Worm (Caenorhabditis elegans) whole organism, L4 larva: ENCODE measurements around the gene F41G3.10.

Source experiments
- F10B5.3 ChIP-seq: sonication (generic microtip); optimal IDR thresholded peaks from 2 replicates; lab custom pipeline; 2016; ENCODE audit warnings: mild to moderate bottlenecking, missing genetic modification characterization, missing compliant biosample characterization
- F26F4.8 ChIP-seq: fragments of 200-800 bp; sonication (Bioruptor generic); conservative IDR thresholded peaks from 2 replicates; pipeline ENCODE4 v1.3.6; 2022; ENCODE audit warnings: missing genetic modification characterization, missing compliant biosample characterization
- R02D3.7 ChIP-seq: fragments of 150-350 bp; sonication (generic microtip); optimal IDR thresholded peaks from 3 replicates; lab custom pipeline; 2014; ENCODE audit warnings: missing biosample characterization, missing genetic modification characterization
- T26A8.4 ChIP-seq: fragments of 200-800 bp; sonication (Bioruptor generic); IDR thresholded peaks from 2 replicates; pipeline ENCODE4 v1.3.6; 2022; ENCODE audit warnings: missing genetic modification characterization, missing compliant biosample characterization
- Y105C5A.15 ChIP-seq: fragments of 200-800 bp; sonication (Bioruptor generic); IDR thresholded peaks from 2 replicates; pipeline ENCODE4 v1.3.6; 2022; ENCODE audit warnings: missing genetic modification characterization, missing compliant biosample characterization
- Y48G9A.11 ChIP-seq: fragments of 200-800 bp; sonication (Bioruptor generic); IDR thresholded peaks from 2 replicates; pipeline ENCODE4 v1.3.6; 2022; ENCODE audit warnings: missing genetic modification reagents, missing genetic modification characterization, missing compliant biosample characterization
- Y5F2A.4 ChIP-seq: fragments of 200-800 bp; sonication (Bioruptor generic); optimal IDR thresholded peaks from 2 replicates; lab custom pipeline; 2018; ENCODE audit warnings: mild to moderate bottlenecking, missing genetic modification characterization, missing compliant biosample characterization
- Y75B8A.6 ChIP-seq: fragments of 200-800 bp; sonication (Bioruptor generic); IDR thresholded peaks from 2 replicates; pipeline ENCODE4 v1.3.6; 2022; ENCODE audit warnings: missing genetic modification reagents, missing genetic modification characterization, missing compliant biosample characterization
- ZK337.2 ChIP-seq: fragments of 200-800 bp; sonication (Bioruptor generic); IDR thresholded peaks from 2 replicates; pipeline ENCODE4 v1.3.6; 2022; ENCODE audit warnings: missing genetic modification reagents, missing genetic modification characterization, missing compliant biosample characterization
- aha-1 ChIP-seq: fragments of 150-350 bp; peaks from one replicate; lab custom pipeline; 2014; ENCODE audit warnings: missing biosample characterization, missing genetic modification characterization
- aly-2 ChIP-seq: sonication (generic microtip); optimal IDR thresholded peaks from 2 replicates; lab custom pipeline; 2018; ENCODE audit warnings: missing biosample characterization, missing genetic modification characterization
- arid-1 ChIP-seq: fragments of 200-800 bp; sonication (Bioruptor generic); conservative IDR thresholded peaks from 2 replicates; pipeline ENCODE4 v1.3.6; 2022; ENCODE audit warnings: missing genetic modification reagents, missing genetic modification characterization, missing compliant biosample characterization
- attf-4 ChIP-seq: sonication (generic microtip); optimal IDR thresholded peaks from 3 replicates; lab custom pipeline; 2017; ENCODE audit warnings: missing biosample characterization, missing genetic modification characterization
- ceh-20 ChIP-seq: fragments of 200-800 bp; sonication (Bioruptor generic); IDR thresholded peaks from 2 replicates; pipeline ENCODE4 v1.3.6; 2022; ENCODE audit warnings: missing genetic modification reagents, missing genetic modification characterization, missing compliant biosample characterization
- ceh-32 ChIP-seq: sonication (generic microtip); optimal IDR thresholded peaks from 2 replicates; lab custom pipeline; 2016; ENCODE audit warnings: mild to moderate bottlenecking, missing genetic modification characterization, missing compliant biosample characterization; ENCODE audit not compliant: poor library complexity
- ces-1 ChIP-seq: fragments of 150-350 bp; sonication (generic microtip); optimal IDR thresholded peaks from 4 replicates; lab custom pipeline; 2014; ENCODE audit warnings: missing biosample characterization, missing genetic modification reagents, missing genetic modification characterization
- daf-12 ChIP-seq: fragments of 150-350 bp; optimal IDR thresholded peaks from 2 replicates; lab custom pipeline; 2014; ENCODE audit warnings: missing biosample characterization, missing genetic modification reagents, missing genetic modification characterization
- daf-16 ChIP-seq, 3 experiments: sonication (generic microtip); optimal IDR thresholded peaks; 2 replicates each; lab custom pipeline; 2016 to 2017; ENCODE audit warnings: missing genetic modification characterization in 3 of 3, missing genetic modification reagents in 3 of 3, mild to moderate bottlenecking in 2 of 3, missing compliant biosample characterization in 2 of 3, missing biosample characterization in 1 of 3, moderate library complexity in 1 of 3
- daf-19 ChIP-seq: fragments of 200-800 bp; sonication (Bioruptor generic); conservative IDR thresholded peaks from 2 replicates; pipeline ENCODE4 v1.3.6; 2022; ENCODE audit warnings: missing genetic modification characterization, missing compliant biosample characterization
- daf-8 ChIP-seq: fragments of 200-800 bp; sonication (Bioruptor generic); IDR thresholded peaks from 2 replicates; pipeline ENCODE4 v1.3.6; 2022; ENCODE audit warnings: missing genetic modification characterization, missing compliant biosample characterization
- dmd-6 ChIP-seq: fragments of 200-800 bp; sonication (Bioruptor generic); IDR thresholded peaks from 2 replicates; pipeline ENCODE4 v1.3.6; 2022; ENCODE audit warnings: missing genetic modification reagents, missing genetic modification characterization, missing compliant biosample characterization
- dmd-8 ChIP-seq: fragments of 200-800 bp; sonication (Bioruptor generic); IDR thresholded peaks from 2 replicates; pipeline ENCODE4 v1.3.6; 2022; ENCODE audit warnings: missing genetic modification characterization, missing compliant biosample characterization
- duxl-1 ChIP-seq: sonication (generic microtip); optimal IDR thresholded peaks from 2 replicates; lab custom pipeline; 2016; ENCODE audit warnings: mild to moderate bottlenecking, missing genetic modification characterization, moderate library complexity, missing compliant biosample characterization; ENCODE audit not compliant: poor library complexity
- egl-27 ChIP-seq: sonication (generic microtip); optimal IDR thresholded peaks from 3 replicates; lab custom pipeline; 2017; ENCODE audit warnings: missing biosample characterization, missing genetic modification reagents, missing genetic modification characterization
- fos-1 ChIP-seq: fragments of 150-350 bp; optimal IDR thresholded peaks from 2 replicates; lab custom pipeline; 2014; ENCODE audit warnings: missing biosample characterization, missing genetic modification characterization
- gei-8 ChIP-seq: fragments of 200-800 bp; sonication (Bioruptor generic); optimal IDR thresholded peaks from 2 replicates; lab custom pipeline; 2018; ENCODE audit warnings: mild to moderate bottlenecking, missing genetic modification characterization, missing compliant biosample characterization
- hif-1 ChIP-seq, 2 experiments: sonication (generic microtip); optimal IDR thresholded peaks; 2 replicates each; lab custom pipeline; 2016 to 2017; ENCODE audit warnings: missing compliant biosample characterization in 2 of 2, missing genetic modification characterization in 2 of 2, missing genetic modification reagents in 2 of 2, missing genotype in 2 of 2, mild to moderate bottlenecking in 1 of 2
- hlh-11 ChIP-seq: fragments of 200-800 bp; sonication (Bioruptor generic); optimal IDR thresholded peaks from 2 replicates; lab custom pipeline; 2018; ENCODE audit warnings: mild to moderate bottlenecking, missing genetic modification characterization, missing compliant biosample characterization
- hmg-1.1 ChIP-seq: fragments of 200-800 bp; sonication (Bioruptor generic); IDR thresholded peaks from 2 replicates; pipeline ENCODE4 v1.3.6; 2022; ENCODE audit warnings: missing genetic modification reagents, missing genetic modification characterization, missing compliant biosample characterization
- lin-13 ChIP-seq: fragments of 150-350 bp; optimal IDR thresholded peaks from 2 replicates; lab custom pipeline; 2014; ENCODE audit warnings: missing biosample characterization, missing genetic modification reagents, missing genetic modification characterization
- lir-3 ChIP-seq: sonication (generic microtip); optimal IDR thresholded peaks from 2 replicates; lab custom pipeline; 2016; ENCODE audit warnings: mild to moderate bottlenecking, missing genetic modification characterization, missing compliant biosample characterization
- madf-5 ChIP-seq, 2 experiments: fragments of 200-800 bp; sonication (Bioruptor generic); IDR thresholded peaks; 2 replicates each; pipeline ENCODE4 v1.3.6; 2022; ENCODE audit warnings: missing compliant biosample characterization in 2 of 2, missing genetic modification characterization in 2 of 2
- mdt-29 ChIP-seq: fragments of 200-800 bp; sonication (Bioruptor generic); IDR thresholded peaks from 2 replicates; pipeline ENCODE4 v1.3.6; 2022; ENCODE audit warnings: missing genetic modification reagents, missing genetic modification characterization, missing compliant biosample characterization
- mep-1 ChIP-seq: fragments of 150-350 bp; sonication (generic microtip); optimal IDR thresholded peaks from 3 replicates; lab custom pipeline; 2014; ENCODE audit warnings: missing biosample characterization, missing genetic modification characterization
- mxl-3 ChIP-seq: fragments of 200-800 bp; sonication (Bioruptor generic); optimal IDR thresholded peaks from 2 replicates; lab custom pipeline; 2018; ENCODE audit warnings: mild to moderate bottlenecking, missing genetic modification characterization, missing compliant biosample characterization
- nhr-11 ChIP-seq: fragments of 150-350 bp; optimal IDR thresholded peaks from 2 replicates; lab custom pipeline; 2014; ENCODE audit warnings: missing biosample characterization, missing genetic modification characterization
- nhr-237 ChIP-seq: sonication (generic microtip); optimal IDR thresholded peaks from 2 replicates; lab custom pipeline; 2017; ENCODE audit warnings: missing biosample characterization, missing genetic modification characterization
- nhr-41 ChIP-seq: fragments of 200-800 bp; sonication (Bioruptor generic); IDR thresholded peaks from 2 replicates; pipeline ENCODE4 v1.3.6; 2022; ENCODE audit warnings: missing genetic modification reagents, missing genetic modification characterization, missing compliant biosample characterization
- nhr-6 ChIP-seq: fragments of 150-350 bp; optimal IDR thresholded peaks from 2 replicates; lab custom pipeline; 2014; ENCODE audit warnings: missing biosample characterization, missing genetic modification characterization
- php-3 ChIP-seq: fragments of 200-800 bp; sonication (Bioruptor generic); IDR thresholded peaks from 2 replicates; pipeline ENCODE4 v1.3.6; 2022; ENCODE audit warnings: missing genetic modification reagents, missing genetic modification characterization, missing compliant biosample characterization
- saeg-2 ChIP-seq: fragments of 200-800 bp; sonication (Bioruptor generic); IDR thresholded peaks from 2 replicates; pipeline ENCODE4 v1.3.6; 2022; ENCODE audit warnings: missing genetic modification reagents, missing genetic modification characterization, missing compliant biosample characterization
- skn-1 ChIP-seq: fragments of 150-350 bp; optimal IDR thresholded peaks from 2 replicates; lab custom pipeline; 2014; ENCODE audit warnings: missing biosample characterization, missing genetic modification characterization
- snpc-1.2 ChIP-seq: fragments of 200-800 bp; sonication (Bioruptor generic); IDR thresholded peaks from 2 replicates; pipeline ENCODE4 v1.3.6; 2022; ENCODE audit warnings: missing genetic modification reagents, missing genetic modification characterization, missing compliant biosample characterization
- snpc-4 ChIP-seq: fragments of 150-350 bp; optimal IDR thresholded peaks from 2 replicates; lab custom pipeline; 2014; ENCODE audit warnings: missing biosample characterization, missing genetic modification characterization
- spr-3 ChIP-seq: fragments of 200-800 bp; sonication (Bioruptor generic); optimal IDR thresholded peaks from 2 replicates; lab custom pipeline; 2018; ENCODE audit warnings: mild to moderate bottlenecking, missing genetic modification characterization, missing compliant biosample characterization
- tag-97 ChIP-seq: fragments of 200-800 bp; sonication (Bioruptor generic); IDR thresholded peaks from 2 replicates; pipeline ENCODE4 v1.3.6; 2022; ENCODE audit warnings: missing genetic modification characterization, missing compliant biosample characterization
- tra-1 ChIP-seq: fragments of 200-800 bp; sonication (Bioruptor generic); IDR thresholded peaks from 2 replicates; pipeline ENCODE4 v1.3.6; 2022; ENCODE audit warnings: missing genetic modification reagents, missing genetic modification characterization, missing compliant biosample characterization
- unc-130 ChIP-seq: sonication (generic microtip); optimal IDR thresholded peaks from 2 replicates; lab custom pipeline; 2016; ENCODE audit warnings: missing genetic modification reagents, missing genetic modification characterization, missing compliant biosample characterization
- vab-7 ChIP-seq: fragments of 200-800 bp; sonication (Bioruptor generic); IDR thresholded peaks from 2 replicates; pipeline ENCODE4 v1.3.6; 2022; ENCODE audit warnings: missing genetic modification reagents, missing genetic modification characterization, missing compliant biosample characterization
- zag-1 ChIP-seq: fragments of 150-350 bp; optimal IDR thresholded peaks from 2 replicates; lab custom pipeline; 2014; ENCODE audit warnings: missing biosample characterization, missing genetic modification characterization
- zip-11 ChIP-seq: fragments of 200-800 bp; sonication (Bioruptor generic); IDR thresholded peaks from 2 replicates; pipeline ENCODE4 v1.3.6; 2022; ENCODE audit warnings: missing genetic modification characterization, missing compliant biosample characterization

Gene F41G3.10

DNA sequence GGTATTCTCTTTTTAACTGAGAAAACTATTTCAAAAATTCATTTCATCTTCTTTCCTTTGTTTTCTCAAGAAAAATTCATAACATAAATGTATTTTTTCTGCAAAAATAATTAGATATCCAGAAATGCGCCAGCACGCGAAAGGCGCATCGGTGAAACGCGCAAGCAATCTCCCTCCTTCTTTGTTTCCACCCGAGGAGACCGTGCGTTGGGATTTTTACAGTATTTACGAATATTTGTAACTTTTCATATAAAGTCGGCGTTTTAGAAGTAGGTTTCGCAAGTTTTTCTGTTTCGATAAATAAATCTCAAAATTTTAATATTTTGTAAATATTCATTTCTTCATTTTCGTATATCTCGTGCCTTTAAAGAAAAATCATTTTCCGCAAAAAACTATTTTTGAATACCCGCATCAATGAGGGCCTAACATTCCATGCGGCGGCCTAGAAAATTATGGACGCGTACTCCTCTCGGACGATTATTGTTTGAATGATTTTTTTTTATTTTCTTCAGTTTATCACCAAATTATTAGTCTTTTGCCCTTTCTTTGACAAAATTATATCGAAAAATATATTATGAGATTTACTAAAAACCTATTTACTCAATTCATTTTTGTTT, 27.2 kb upstream of the F41G3.10 start, which contains the start of gene ssup-72 (continued):
- TF ChIP-seq egl-27 (tag; lab: Kevin White, UChicago): no peak
- no peak for TF ChIP-seq spr-3
- TF ChIP-seq aly-2: no peak
- TF ChIP-seq saeg-2 (GFP tag; lab: Robert Waterston, UW): no peak
- no peak for TF ChIP-seq madf-5 (GFP tag; IDR thresholded peaks at IDR 0.05; lab: Robert Waterston, UW)
- no peak for TF ChIP-seq ceh-20
- peak in 1 of 2 experiments; percentile 77 for TF ChIP-seq hif-1 (tag; optimal IDR thresholded peaks at IDR 0.05; lab: Kevin White, UChicago)
- TF ChIP-seq hmg-1.1 (GFP tag; lab: Robert Waterston, UW): 0 out of 2 replicates have a peak, but pooled peaks have one; percentile 34
- no peak for TF ChIP-seq snpc-4
- TF ChIP-seq fos-1 (tag; lab: Kevin White, UChicago): no peak
- no peak for TF ChIP-seq nhr-237 (tag; lab: Kevin White, UChicago)
- TF ChIP-seq attf-4 (tag; lab: Kevin White, UChicago): no peak
- no peak for TF ChIP-seq Y48G9A.11 (GFP tag; lab: Robert Waterston, UW)
- no peak for TF ChIP-seq daf-12 (tag; lab: Kevin White, UChicago)
- peak; percentile 6 for TF ChIP-seq hlh-11
- TF ChIP-seq snpc-1.2: no peak
- TF ChIP-seq F10B5.3 (tag; lab: Kevin White, UChicago): no peak
- no peak for TF ChIP-seq ceh-32 (tag; lab: Kevin White, UChicago)
- TF ChIP-seq daf-8: no peak
- TF ChIP-seq tag-97: no peak
- no peak for TF ChIP-seq php-3 (GFP tag; lab: Robert Waterston, UW)
- no peak for TF ChIP-seq daf-16 (GFP tag; optimal IDR thresholded peaks at IDR 0.05; lab: Kevin White, UChicago)
- peak; percentile 32 for TF ChIP-seq daf-16 (tag; optimal IDR thresholded peaks at IDR 0.05; lab: Kevin White, UChicago)
- peak; percentile 43; the same call in 1 of the 2 replicates for TF ChIP-seq ZK337.2 (GFP tag; lab: Robert Waterston, UW)
- no peak for TF ChIP-seq daf-19 (GFP tag; lab: Robert Waterston, UW)
- no peak for TF ChIP-seq gei-8 (GFP tag; lab: Kevin White, UChicago)
- TF ChIP-seq mdt-29: no peak
- TF ChIP-seq skn-1: no peak
- TF ChIP-seq unc-130 (GFP tag; lab: Kevin White, UChicago): peak; percentile 75
- no peak for TF ChIP-seq duxl-1
- no peak for TF ChIP-seq nhr-6 (tag; lab: Kevin White, UChicago)
- TF ChIP-seq ces-1 (GFP tag; lab: Kevin White, UChicago): no peak
- no peak for TF ChIP-seq R02D3.7 (tag; lab: Kevin White, UChicago)
- TF ChIP-seq dmd-6: no peak; the same call in 1 of the 2 replicates
- no peak for TF ChIP-seq F26F4.8 (GFP tag; lab: Robert Waterston, UW)
- TF ChIP-seq arid-1 (GFP tag; lab: Robert Waterston, UW): no peak
- no peak for TF ChIP-seq tra-1
- no peak for TF ChIP-seq nhr-11
- TF ChIP-seq zip-11 (GFP tag; lab: Robert Waterston, UW): no peak
- TF ChIP-seq Y5F2A.4 (GFP tag; lab: Kevin White, UChicago): no peak
- TF ChIP-seq vab-7 (GFP tag; lab: Robert Waterston, UW): no peak
- TF ChIP-seq dmd-8 (GFP tag; lab: Robert Waterston, UW): no peak
- TF ChIP-seq Y75B8A.6 (GFP tag; lab: Robert Waterston, UW): no peak
- no peak for TF ChIP-seq lin-13 (GFP tag; lab: Kevin White, UChicago)
- TF ChIP-seq mxl-3 (GFP tag; lab: Kevin White, UChicago): no peak
- no peak for TF ChIP-seq T26A8.4 (GFP tag; lab: Robert Waterston, UW)
- TF ChIP-seq Y105C5A.15 (GFP tag; lab: Robert Waterston, UW): no peak
- TF ChIP-seq aha-1: peak; percentile 5
- TF ChIP-seq mep-1 (tag; lab: Kevin White, UChicago): peak; percentile 65
- no peak for TF ChIP-seq zag-1 (tag; lab: Kevin White, UChicago)
- no peak for TF ChIP-seq nhr-41
- TF ChIP-seq lir-3 (tag; lab: Kevin White, UChicago): no peak
